Worm (Caenorhabditis elegans) whole organism, L3 larva: ENCODE data around the gene let-653.

Experiments
- ama-1 ChIP-seq: fragments of 150-350 bp; optimal IDR thresholded peaks from 2 replicates; lab custom pipeline; 2018
- ceh-82 ChIP-seq: fragments of 150-350 bp; optimal IDR thresholded peaks from 2 replicates; lab custom pipeline; 2014; ENCODE audit warnings: missing biosample characterization, missing genetic modification characterization
- ceh-9 ChIP-seq: sonication (generic microtip); optimal IDR thresholded peaks from 2 replicates; lab custom pipeline; 2018; ENCODE audit warnings: missing biosample characterization, missing genetic modification characterization
- daf-12 ChIP-seq: fragments of 150-350 bp; optimal IDR thresholded peaks from 2 replicates; lab custom pipeline; 2014; ENCODE audit warnings: missing biosample characterization, missing genetic modification reagents, missing genetic modification characterization

DNA sequence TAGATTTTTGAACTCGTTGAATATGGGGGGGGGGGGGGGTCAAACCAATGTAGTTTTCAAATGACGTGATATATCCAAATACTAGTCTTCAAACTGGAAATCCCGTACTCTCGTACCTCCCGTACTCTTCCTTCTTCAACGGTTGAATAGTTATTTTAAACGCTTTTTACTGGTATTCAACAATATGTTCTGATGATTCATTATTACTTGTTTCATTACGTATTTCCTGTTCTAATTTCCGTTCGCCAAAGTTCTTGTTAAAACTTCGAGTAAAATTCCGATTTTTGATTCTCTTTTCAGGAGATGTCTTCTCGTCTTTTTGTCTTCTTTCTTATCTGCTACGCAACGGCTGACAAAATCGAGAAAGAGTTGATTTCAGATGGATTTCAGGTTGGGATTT, 45.2 kb downstream of the let-653 start, which contains the start of gene nhx-9:
- TF ChIP-seq ceh-82 (tag; lab: Kevin White, UChicago): no peak
- no peak for TF ChIP-seq daf-12 (tag; lab: Kevin White, UChicago)
- no peak for TF ChIP-seq ama-1
- no peak for TF ChIP-seq ceh-9 (tag; lab: Kevin White, UChicago)
